Worm (Caenorhabditis elegans) whole organism, young adult: ENCODE results near the gene lron-5.

ENCODE experiments used
- akir-1 ChIP-seq: fragments of 200-800 bp; sonication (Bioruptor generic); optimal IDR thresholded peaks from 2 replicates; lab custom pipeline; 2018; ENCODE audit warnings: mild to moderate bottlenecking, missing genetic modification characterization, moderate library complexity, missing compliant biosample characterization
- aptf-2 ChIP-seq: fragments of 200-800 bp; sonication (Bioruptor generic); conservative IDR thresholded peaks from 2 replicates; pipeline ENCODE4 v1.3.6; 2022; ENCODE audit warnings: missing genetic modification reagents, missing genetic modification characterization, missing compliant biosample characterization
- bed-2 ChIP-seq: fragments of 200-800 bp; sonication (Bioruptor generic); IDR thresholded peaks from 2 replicates; pipeline ENCODE4 v1.3.6; 2022; ENCODE audit warnings: missing genetic modification reagents, missing genetic modification characterization, missing compliant biosample characterization
- hlh-26 ChIP-seq: fragments of 200-800 bp; sonication (Bioruptor generic); conservative IDR thresholded peaks from 2 replicates; pipeline ENCODE4 v1.3.6; 2022; ENCODE audit warnings: missing genetic modification reagents, missing genetic modification characterization, missing compliant biosample characterization
- hmg-20 ChIP-seq: fragments of 200-800 bp; sonication (Bioruptor generic); IDR thresholded peaks from 2 replicates; pipeline ENCODE4 v1.3.6; 2022; ENCODE audit warnings: missing genetic modification reagents, missing genetic modification characterization, missing compliant biosample characterization
- hrde-1 ChIP-seq: sonication (generic microtip); optimal IDR thresholded peaks from 2 replicates; lab custom pipeline; 2016; ENCODE audit warnings: missing genetic modification characterization, mild to moderate bottlenecking, missing compliant biosample characterization, moderate library complexity, missing genotype, missing genetic modification reagents, borderline replicate concordance
- nhr-179 ChIP-seq: sonication (generic microtip); optimal IDR thresholded peaks from 2 replicates; lab custom pipeline; 2016; ENCODE audit warnings: mild to moderate bottlenecking, missing genetic modification characterization, missing compliant biosample characterization
- nhr-90 ChIP-seq: sonication (generic microtip); optimal IDR thresholded peaks from 2 replicates; lab custom pipeline; 2016; ENCODE audit warnings: missing genotype, mild to moderate bottlenecking, missing genetic modification characterization, missing compliant biosample characterization
- pha-4 ChIP-seq: fragments of 150-350 bp; sonication (generic microtip); optimal IDR thresholded peaks from 2 replicates; lab custom pipeline; 2014; ENCODE audit warnings: missing biosample characterization, missing genetic modification reagents, missing genetic modification characterization
- repo-1 ChIP-seq: sonication (generic microtip); optimal IDR thresholded peaks from 2 replicates; lab custom pipeline; 2017; ENCODE audit warnings: mild to moderate bottlenecking, missing genetic modification characterization, missing compliant biosample characterization
- ztf-22 ChIP-seq: fragments of 200-800 bp; sonication (Bioruptor generic); optimal IDR thresholded peaks from 2 replicates; lab custom pipeline; 2018; ENCODE audit warnings: mild to moderate bottlenecking, missing genetic modification characterization, moderate library complexity, missing compliant biosample characterization
- ztf-28 ChIP-seq: fragments of 200-800 bp; sonication (Bioruptor generic); IDR thresholded peaks from 2 replicates; pipeline ENCODE4 v1.3.6; 2022; ENCODE audit warnings: missing genetic modification reagents, missing genetic modification characterization, missing compliant biosample characterization

- TF ChIP-seq ztf-28 (GFP tag; lab: Robert Waterston, UW) (no peak), hrde-1 (tag; lab: Kevin White, UChicago) (no peak), nhr-179 (tag; lab: Kevin White, UChicago) (no peak), pha-4 (tag; lab: Kevin White, UChicago) (peak; percentile 61), aptf-2 (GFP tag; lab: Robert Waterston, UW) (no peak), akir-1 (GFP tag; lab: Kevin White, UChicago) (no peak), nhr-90 (tag; lab: Kevin White, UChicago) (peak; percentile 92), bed-2 (GFP tag; lab: Robert Waterston, UW) (no peak), hlh-26 (GFP tag; lab: Robert Waterston, UW) (no peak), ztf-22 (GFP tag; lab: Kevin White, UChicago) (peak; percentile 97), hmg-20 (0 out of 2 replicates have a peak, but pooled peaks have one; percentile 12), repo-1 (peak; percentile 61)
These were observed 26.5 kb downstream of the lron-5 start for ce11 chrIII:4649363-4649768.
